Fruit fly (Drosophila melanogaster): Measurements from ENCODE around the gene CG18599.
A peak's percentile ranks its signal among the peaks of the same experiment; 100 is the strongest.

The CG18599 gene

dm6 chr3R:18297444-18298297 is 30.1 kb downstream of the CG18599 start:
- TF ChIP-seq CG4854 (GFP tag; optimal IDR thresholded peaks at IDR 0.05): no peak
- no peak for TF ChIP-seq CG10267 (tag; optimal IDR thresholded peaks at IDR 0.05)
- TF ChIP-seq GATAe (GFP tag; conservative IDR thresholded peaks at IDR 0.05): no peak
- no peak for TF ChIP-seq Usf (GFP tag; optimal IDR thresholded peaks at IDR 0.05)
- 0 out of 2 replicates have a peak, but pooled peaks have one; percentile 10 for TF ChIP-seq lmd (GFP tag; IDR thresholded peaks at IDR 0.05)
- no peak for TF ChIP-seq knrl (GFP tag; IDR thresholded peaks at IDR 0.05; ENCODE audit: partially characterized antibody)
- no peak for TF ChIP-seq salm (tag; optimal IDR thresholded peaks at IDR 0.05)
- no peak for TF ChIP-seq CG9817 (tag; optimal IDR thresholded peaks at IDR 0.05)
- no peak for TF ChIP-seq cwo (GFP tag; optimal IDR thresholded peaks at IDR 0.05)
- no peak for TF ChIP-seq ERR (GFP tag; optimal IDR thresholded peaks at IDR 0.05)
- TF ChIP-seq CG5245 (GFP tag; optimal IDR thresholded peaks at IDR 0.05): no peak
- TF ChIP-seq CG7556 (GFP tag; optimal IDR thresholded peaks at IDR 0.05): no peak
- peak; percentile 7 for TF ChIP-seq CG11398 (GFP tag; optimal IDR thresholded peaks at IDR 0.05)
- TF ChIP-seq vvl (GFP tag; IDR thresholded peaks at IDR 0.05): peak; percentile 39; the same call in 1 of the 2 replicates
- no peak for TF ChIP-seq CG15696 (tag; optimal IDR thresholded peaks at IDR 0.05)
- TF ChIP-seq zen (tag; optimal IDR thresholded peaks at IDR 0.05): no peak
- no peak for TF ChIP-seq mam (GFP tag; optimal IDR thresholded peaks at IDR 0.05)
- no peak for TF ChIP-seq CG13296 (GFP tag; optimal IDR thresholded peaks at IDR 0.05)
- no peak for TF ChIP-seq disco-r (GFP tag; optimal IDR thresholded peaks at IDR 0.05)
- no peak for TF ChIP-seq CG13123 (GFP tag; optimal IDR thresholded peaks at IDR 0.05)
- peak; percentile 9 for TF ChIP-seq phol (tag; optimal IDR thresholded peaks at IDR 0.05)
- TF ChIP-seq hbn (GFP tag; IDR thresholded peaks at IDR 0.05; ENCODE audit: partially characterized antibody): no peak
- no peak for TF ChIP-seq CG3163 (GFP tag; optimal IDR thresholded peaks at IDR 0.05)
- no peak for TF ChIP-seq pan (optimal IDR thresholded peaks at IDR 0.05)
- no peak for TF ChIP-seq pan (GFP tag; optimal IDR thresholded peaks at IDR 0.05 in 1 of 2, IDR thresholded peaks at IDR 0.05 in 1 of 2)
- TF ChIP-seq pros (GFP tag; optimal IDR thresholded peaks at IDR 0.05): no peak
- no peak for TF ChIP-seq wdn (GFP tag; IDR thresholded peaks at IDR 0.05)
- no peak for TF ChIP-seq CG12391 (tag; optimal IDR thresholded peaks at IDR 0.05)
- no peak for TF ChIP-seq Aef1 (GFP tag; IDR thresholded peaks at IDR 0.05)
- no peak for TF ChIP-seq fru (optimal IDR thresholded peaks at IDR 0.05)
- TF ChIP-seq CG7271 (tag; optimal IDR thresholded peaks at IDR 0.05): no peak
- no peak for TF ChIP-seq Lhr (GFP tag; optimal IDR thresholded peaks at IDR 0.05)
- no peak for TF ChIP-seq CG7928 (GFP tag; optimal IDR thresholded peaks at IDR 0.05)
- no peak for TF ChIP-seq CG10321 (GFP tag; IDR thresholded peaks at IDR 0.05)
- TF ChIP-seq Jarid2 (GFP tag; optimal IDR thresholded peaks at IDR 0.05): no peak
- TF ChIP-seq gce (GFP tag; IDR thresholded peaks at IDR 0.05): no peak
- no peak for TF ChIP-seq ci (GFP tag; IDR thresholded peaks at IDR 0.05)
- no peak for TF ChIP-seq sim (GFP tag; IDR thresholded peaks at IDR 0.05)
- no peak for TF ChIP-seq ac (GFP tag; optimal IDR thresholded peaks at IDR 0.05)
- TF ChIP-seq MESR4 (GFP tag; optimal IDR thresholded peaks at IDR 0.05): no peak
- TF ChIP-seq tup (GFP tag; optimal IDR thresholded peaks at IDR 0.05): no peak
- no peak for TF ChIP-seq Doc2 (GFP tag; IDR thresholded peaks at IDR 0.05)
- no peak for TF ChIP-seq cato (GFP tag; optimal IDR thresholded peaks at IDR 0.05; ENCODE audit: borderline replicate concordance)
- TF ChIP-seq zfh1 (GFP tag; IDR thresholded peaks at IDR 0.05): peak; percentile 25; the same call in 1 of the 3 replicates
- TF ChIP-seq jumu (GFP tag; optimal IDR thresholded peaks at IDR 0.05): peak; percentile 0
- no peak for TF ChIP-seq CG34422 (GFP tag; IDR thresholded peaks at IDR 0.05)
- no peak for TF ChIP-seq CG8089 (GFP tag; optimal IDR thresholded peaks at IDR 0.05)
- no peak for TF ChIP-seq Six4 (GFP tag; optimal IDR thresholded peaks at IDR 0.05)
- TF ChIP-seq z (GFP tag; IDR thresholded peaks at IDR 0.05): no peak
- TF ChIP-seq Asciz (GFP tag; optimal IDR thresholded peaks at IDR 0.05): no peak

Data from whole organism, embryonic.